Fruit fly (Drosophila melanogaster) whole organism, embryonic: ENCODE measurements around the gene CG3919.
A peak's percentile ranks its signal among the peaks of the same experiment; 100 is the strongest.

Experiments used
- Atf6 ChIP-seq: fragments of 200-800 bp; sonication (Bioruptor generic); IDR thresholded peaks from 2 replicates; pipeline ENCODE4 v1.3.6; 2022; ENCODE audit warnings: missing biosample characterization, missing genetic modification characterization
- CG10147 ChIP-seq: fragments of 200-800 bp; sonication (Bioruptor generic); optimal IDR thresholded peaks from 2 replicates; lab custom pipeline; 2019; ENCODE audit warnings: missing biosample characterization, mild to moderate bottlenecking, missing genetic modification characterization, moderate library complexity
- CG10565 ChIP-seq: fragments of 200-800 bp; sonication (Bioruptor generic); optimal IDR thresholded peaks from 3 replicates; lab custom pipeline; 2016; ENCODE audit warnings: missing biosample characterization, mild to moderate bottlenecking, missing genetic modification characterization
- CG12236 ChIP-seq: fragments of 200-800 bp; sonication (Bioruptor generic); optimal IDR thresholded peaks from 2 replicates; lab custom pipeline; 2016; ENCODE audit warnings: missing biosample characterization, missing genetic modification characterization
- CG12299 ChIP-seq: fragments of 200-800 bp; sonication (Bioruptor generic); optimal IDR thresholded peaks from 2 replicates; lab custom pipeline; 2018; ENCODE audit warnings: missing biosample characterization, mild to moderate bottlenecking, missing genetic modification characterization
- CG12744 ChIP-seq: fragments of 200-800 bp; sonication (Bioruptor generic); optimal IDR thresholded peaks from 2 replicates; lab custom pipeline; 2016; ENCODE audit warnings: missing biosample characterization, missing genetic modification characterization
- CG13287 ChIP-seq: fragments of 200-800 bp; sonication (Bioruptor generic); IDR thresholded peaks from 2 replicates; pipeline ENCODE4 v1.3.6; 2022; ENCODE audit warnings: missing biosample characterization, missing genetic modification characterization; ENCODE audit not compliant: partially characterized antibody
- CG1603 ChIP-seq: fragments of 200-800 bp; sonication (Bioruptor generic); optimal IDR thresholded peaks from 2 replicates; lab custom pipeline; 2019; ENCODE audit warnings: missing biosample characterization, mild to moderate bottlenecking, missing genetic modification characterization, moderate library complexity
- CG17829 ChIP-seq: fragments of 200-800 bp; optimal IDR thresholded peaks from 2 replicates; lab custom pipeline; 2019; ENCODE audit warnings: missing biosample characterization, mild to moderate bottlenecking, missing genetic modification characterization, moderate library complexity
- CG18764 ChIP-seq: fragments of 200-800 bp; sonication (Bioruptor generic); optimal IDR thresholded peaks from 3 replicates; lab custom pipeline; 2016; ENCODE audit warnings: missing biosample characterization, missing genetic modification characterization
- CG3847 ChIP-seq: fragments of 200-800 bp; sonication (Bioruptor generic); IDR thresholded peaks from 2 replicates; pipeline ENCODE4 v1.3.6; 2022; ENCODE audit warnings: missing biosample characterization, missing genetic modification characterization
- CG3995 ChIP-seq: fragments of 200-800 bp; sonication (Bioruptor generic); optimal IDR thresholded peaks from 3 replicates; lab custom pipeline; 2016; ENCODE audit warnings: missing biosample characterization, missing genetic modification characterization
- CG4707 ChIP-seq: fragments of 200-800 bp; sonication (Bioruptor generic); optimal IDR thresholded peaks from 2 replicates; lab custom pipeline; 2018; ENCODE audit warnings: missing biosample characterization, mild to moderate bottlenecking, missing genetic modification characterization, moderate library complexity
- CG7745 ChIP-seq: fragments of 200-800 bp; sonication (Bioruptor generic); optimal IDR thresholded peaks from 2 replicates; lab custom pipeline; 2018; ENCODE audit warnings: missing biosample characterization, mild to moderate bottlenecking, missing genetic modification characterization, moderate library complexity
- CG8765 ChIP-seq: fragments of 200-800 bp; sonication (Bioruptor generic); IDR thresholded peaks from 2 replicates; pipeline ENCODE4 v1.3.6; 2022; ENCODE audit warnings: missing biosample characterization, missing genetic modification characterization
- CG8944 ChIP-seq: fragments of 200-800 bp; sonication (Bioruptor generic); optimal IDR thresholded peaks from 3 replicates; lab custom pipeline; 2016; ENCODE audit warnings: missing biosample characterization, missing genetic modification characterization
- CG9817 ChIP-seq: fragments of 200-800 bp; sonication (Bioruptor generic); optimal IDR thresholded peaks from 2 replicates; lab custom pipeline; 2018; ENCODE audit warnings: missing biosample characterization, mild to moderate bottlenecking, missing genetic modification characterization, moderate library complexity
- Dip3 ChIP-seq: fragments of 200-800 bp; sonication (Bioruptor generic); optimal IDR thresholded peaks from 3 replicates; lab custom pipeline; 2016; ENCODE audit warnings: missing biosample characterization, missing genetic modification characterization
- Doc3 ChIP-seq: fragments of 200-800 bp; sonication (Bioruptor generic); IDR thresholded peaks from 3 replicates; pipeline ENCODE4 v1.3.6; 2022; ENCODE audit warnings: missing biosample characterization, missing genetic modification characterization; ENCODE audit not compliant: partially characterized antibody
- Elba2 ChIP-seq: fragments of 200-800 bp; sonication (Bioruptor generic); optimal IDR thresholded peaks from 3 replicates; lab custom pipeline; 2016; ENCODE audit warnings: missing biosample characterization, missing genetic modification characterization
- Fer3 ChIP-seq: fragments of 200-800 bp; sonication (Bioruptor generic); optimal IDR thresholded peaks from 2 replicates; lab custom pipeline; 2018; ENCODE audit warnings: missing biosample characterization, mild to moderate bottlenecking, missing genetic modification characterization, moderate library complexity
- Hand ChIP-seq: fragments of 200-800 bp; sonication (Bioruptor generic); optimal IDR thresholded peaks from 2 replicates; lab custom pipeline; 2017; ENCODE audit warnings: mild to moderate bottlenecking, missing biosample characterization, missing genetic modification reagents, missing genetic modification characterization
- Hmr ChIP-seq: fragments of 200-800 bp; sonication (Bioruptor generic); optimal IDR thresholded peaks from 3 replicates; lab custom pipeline; 2017; ENCODE audit warnings: mild to moderate bottlenecking, missing biosample characterization, missing genetic modification reagents, missing genetic modification characterization
- Hsf ChIP-seq: fragments of 200-800 bp; sonication (Bioruptor generic); optimal IDR thresholded peaks from 3 replicates; lab custom pipeline; 2016; ENCODE audit warnings: missing biosample characterization, missing genetic modification characterization
- Myb ChIP-seq: fragments of 200-800 bp; sonication (Bioruptor generic); optimal IDR thresholded peaks from 2 replicates; lab custom pipeline; 2016; ENCODE audit warnings: missing biosample characterization, missing genetic modification characterization
- Nf-YB ChIP-seq: fragments of 200-800 bp; sonication (Bioruptor generic); optimal IDR thresholded peaks from 3 replicates; lab custom pipeline; 2019; ENCODE audit warnings: missing biosample characterization, mild to moderate bottlenecking, missing genetic modification characterization, moderate library complexity
- Optix ChIP-seq: fragments of 200-800 bp; sonication (Bioruptor generic); IDR thresholded peaks from 3 replicates; pipeline ENCODE4 v1.3.6; 2022; ENCODE audit warnings: missing biosample characterization, missing genetic modification characterization
- Rfx ChIP-seq: fragments of 200-800 bp; sonication (Bioruptor generic); IDR thresholded peaks from 2 replicates; pipeline ENCODE4 v1.3.6; 2022; ENCODE audit warnings: missing biosample characterization, missing genetic modification characterization
- Spps ChIP-seq: fragments of 200-800 bp; sonication (Bioruptor generic); optimal IDR thresholded peaks from 2 replicates; lab custom pipeline; 2018; ENCODE audit warnings: missing biosample characterization, mild to moderate bottlenecking, missing genetic modification characterization
- Tbp ChIP-seq: fragments of >200 bp; optimal IDR thresholded peaks from 2 replicates; lab custom pipeline; 2018; ENCODE audit warnings: missing biosample characterization, missing genetic modification characterization
- amos ChIP-seq: fragments of 200-800 bp; sonication (Bioruptor generic); IDR thresholded peaks from 2 replicates; pipeline ENCODE4 v1.3.6; 2022; ENCODE audit warnings: missing biosample characterization, missing genetic modification characterization; ENCODE audit not compliant: partially characterized antibody
- az2 ChIP-seq: fragments of 200-800 bp; sonication (Bioruptor generic); optimal IDR thresholded peaks from 3 replicates; lab custom pipeline; 2016; ENCODE audit warnings: missing biosample characterization, missing genetic modification characterization
- chn ChIP-seq: fragments of 200-800 bp; sonication (Bioruptor generic); optimal IDR thresholded peaks from 2 replicates; lab custom pipeline; 2016; ENCODE audit warnings: missing biosample characterization, missing genetic modification characterization
- dm ChIP-seq: fragments of 200-800 bp; sonication (Bioruptor generic); optimal IDR thresholded peaks from 3 replicates; lab custom pipeline; 2016; ENCODE audit warnings: missing biosample characterization, missing genetic modification characterization
- dysf ChIP-seq: fragments of 200-800 bp; sonication (Bioruptor generic); IDR thresholded peaks from 3 replicates; pipeline ENCODE4 v1.3.6; 2022; ENCODE audit warnings: missing biosample characterization, missing genetic modification characterization
- ems ChIP-seq: fragments of 200-800 bp; sonication (Bioruptor generic); optimal IDR thresholded peaks from 3 replicates; lab custom pipeline; 2016; ENCODE audit warnings: missing biosample characterization, missing genetic modification characterization
- ewg ChIP-seq: fragments of 200-800 bp; sonication (Bioruptor generic); optimal IDR thresholded peaks from 3 replicates; lab custom pipeline; 2017; ENCODE audit warnings: mild to moderate bottlenecking, missing biosample characterization, missing genetic modification reagents, missing genetic modification characterization
- hth ChIP-seq: fragments of >200 bp; optimal IDR thresholded peaks from 2 replicates; lab custom pipeline; 2017; ENCODE audit warnings: inconsistent platforms
- jumu ChIP-seq: fragments of 200-800 bp; sonication (Bioruptor generic); optimal IDR thresholded peaks from 3 replicates; lab custom pipeline; 2016; ENCODE audit warnings: missing biosample characterization, missing genetic modification characterization
- lmd ChIP-seq: fragments of 200-800 bp; sonication (Bioruptor generic); IDR thresholded peaks from 2 replicates; pipeline ENCODE4 v1.3.6; 2022; ENCODE audit warnings: missing biosample characterization, missing genetic modification characterization
- nmo ChIP-seq: fragments of 200-800 bp; sonication (Bioruptor generic); optimal IDR thresholded peaks from 2 replicates; lab custom pipeline; 2018; ENCODE audit warnings: missing biosample characterization, mild to moderate bottlenecking, missing genetic modification characterization, moderate library complexity
- onecut ChIP-seq: fragments of 200-800 bp; sonication (Bioruptor generic); IDR thresholded peaks from 2 replicates; pipeline ENCODE4 v1.3.6; 2022; ENCODE audit warnings: missing biosample characterization, missing genetic modification characterization
- otp ChIP-seq: fragments of 200-800 bp; sonication (Bioruptor generic); IDR thresholded peaks from 3 replicates; pipeline ENCODE4, ENCODE4 v1.3.6; 2022; ENCODE audit warnings: missing biosample characterization, missing genetic modification characterization
- p53 ChIP-seq: fragments of 200-800 bp; sonication (Bioruptor generic); optimal IDR thresholded peaks from 2 replicates; lab custom pipeline; 2016; ENCODE audit warnings: missing biosample characterization, missing genetic modification characterization
- pnt ChIP-seq: fragments of 200-800 bp; sonication (Bioruptor generic); optimal IDR thresholded peaks from 3 replicates; lab custom pipeline; 2016; ENCODE audit warnings: missing biosample characterization, missing genetic modification characterization
- row ChIP-seq: fragments of 200-800 bp; sonication (Bioruptor generic); IDR thresholded peaks from 3 replicates; pipeline ENCODE4 v1.3.6; 2022; ENCODE audit warnings: missing biosample characterization, missing genetic modification characterization
- seq ChIP-seq: fragments of 200-800 bp; sonication (Bioruptor generic); IDR thresholded peaks from 2 replicates; pipeline ENCODE4 v1.3.6; 2022; ENCODE audit warnings: missing biosample characterization, missing genetic modification characterization
- stwl ChIP-seq: fragments of 200-800 bp; sonication (Bioruptor generic); optimal IDR thresholded peaks from 3 replicates; lab custom pipeline; 2018; ENCODE audit warnings: missing biosample characterization, mild to moderate bottlenecking, missing genetic modification characterization, moderate library complexity
- tin ChIP-seq: fragments of 200-800 bp; sonication (Bioruptor generic); optimal IDR thresholded peaks from 3 replicates; lab custom pipeline; 2016; ENCODE audit warnings: missing biosample characterization, missing genetic modification characterization
- tio ChIP-seq: fragments of 200-800 bp; sonication (Bioruptor generic); optimal IDR thresholded peaks from 2 replicates; lab custom pipeline; 2017; ENCODE audit warnings: missing biosample characterization, missing genetic modification characterization, inconsistent platforms
- z ChIP-seq: fragments of 200-800 bp; sonication (Bioruptor generic); IDR thresholded peaks from 3 replicates; pipeline ENCODE4 v1.3.6; 2022; ENCODE audit warnings: missing biosample characterization, missing genetic modification characterization
- zen ChIP-seq: fragments of 200-800 bp; sonication (Bioruptor generic); optimal IDR thresholded peaks from 3 replicates; lab custom pipeline; 2018; ENCODE audit warnings: missing biosample characterization, mild to moderate bottlenecking, missing genetic modification characterization, moderate library complexity

Gene CG3919

dm6 chr3L:14451534-14451933, 41.1 kb downstream of the CG3919 start (continued):
- TF ChIP-seq Nf-YB (GFP tag; lab: Kevin White, UChicago) (no peak), Elba2 (GFP tag; lab: Kevin White, UChicago) (peak; percentile 66), Hand (GFP tag; lab: Kevin White, UChicago) (no peak), Myb (GFP tag; lab: Kevin White, UChicago) (no peak), nmo (GFP tag; lab: Kevin White, UChicago) (peak; percentile 22), lmd (GFP tag; lab: Robert Waterston, UW) (no peak), CG3847 (GFP tag; lab: Robert Waterston, UW) (no peak), hth (no peak), zen (peak; percentile 95), CG10565 (GFP tag; lab: Kevin White, UChicago) (no peak), CG12744 (GFP tag; lab: Kevin White, UChicago) (no peak), dysf (0 out of 3 replicates have a peak, but pooled peaks have one; percentile 26), CG8765 (GFP tag; lab: Robert Waterston, UW) (peak; percentile 39; the same call in 1 of the 2 replicates), CG17829 (no peak), CG4707 (no peak), CG12299 (tag; lab: Kevin White, UChicago) (no peak), CG9817 (tag; lab: Kevin White, UChicago) (no peak), Hsf (GFP tag; lab: Kevin White, UChicago) (peak; percentile 16), CG8944 (GFP tag; lab: Kevin White, UChicago) (no peak), az2 (peak; percentile 35), CG13287 (GFP tag; lab: Robert Waterston, UW) (no peak), Atf6 (GFP tag; lab: Robert Waterston, UW) (no peak), z (GFP tag; lab: Robert Waterston, UW) (no peak; the same call in 2 of the 3 replicates), ems (no peak), Dip3 (GFP tag; lab: Kevin White, UChicago) (no peak), Doc3 (GFP tag; lab: Robert Waterston, UW) (no peak), jumu (GFP tag; lab: Kevin White, UChicago) (no peak), CG18764 (GFP tag; lab: Kevin White, UChicago) (no peak), amos (GFP tag; lab: Robert Waterston, UW) (no peak), Tbp (no peak), Spps (no peak), Fer3 (tag; lab: Kevin White, UChicago) (no peak), row (GFP tag; lab: Robert Waterston, UW) (peak; percentile 36; the same call in 2 of the 3 replicates), Rfx (GFP tag; lab: Robert Waterston, UW) (no peak), seq (0 out of 2 replicates have a peak, but pooled peaks have one; percentile 19), tio (GFP tag; lab: Kevin White, UChicago) (no peak), stwl (tag; lab: Kevin White, UChicago) (no peak), CG3995 (GFP tag; lab: Kevin White, UChicago) (no peak), CG7745 (tag; lab: Kevin White, UChicago) (no peak), Hmr (GFP tag; lab: Kevin White, UChicago) (no peak), chn (GFP tag; lab: Kevin White, UChicago) (peak; percentile 37), pnt (GFP tag; lab: Kevin White, UChicago) (no peak), p53 (GFP tag; lab: Kevin White, UChicago) (no peak), ewg (no peak), CG10147 (GFP tag; lab: Kevin White, UChicago) (no peak), Optix (GFP tag; lab: Robert Waterston, UW) (0 out of 3 replicates have a peak, but pooled peaks have one; percentile 22), dm (GFP tag; lab: Kevin White, UChicago) (no peak), tin (GFP tag; lab: Kevin White, UChicago) (no peak), otp (0 out of 3 replicates have a peak, but pooled peaks have one; percentile 41), CG12236 (GFP tag; lab: Kevin White, UChicago) (no peak), CG1603 (no peak), onecut (no peak)
